Fruit fly (Drosophila melanogaster): ENCODE data around the gene LeuRS.

The LeuRS gene

dm6 chr2L:3475948-3476347, 38.5 kb downstream of the LeuRS start (continued):
- no peak for TF ChIP-seq CG2199 (GFP tag; IDR thresholded peaks at IDR 0.05)
- no peak for TF ChIP-seq CG11085 (GFP tag; IDR thresholded peaks at IDR 0.05)
- peak; percentile 77 for TF ChIP-seq CG11504 (tag; optimal IDR thresholded peaks at IDR 0.05)
- 0 out of 2 replicates have a peak, but pooled peaks have one; percentile 54 for TF ChIP-seq CG14441 (GFP tag; IDR thresholded peaks at IDR 0.05)
- no peak for TF ChIP-seq sens-2 (GFP tag; IDR thresholded peaks at IDR 0.05)
- TF ChIP-seq CG17359 (tag; optimal IDR thresholded peaks at IDR 0.05), result peak; percentile 52
- peak; percentile 74 for TF ChIP-seq NfI (GFP tag; optimal IDR thresholded peaks at IDR 0.05)
- peak; percentile 53 for TF ChIP-seq mam (GFP tag; optimal IDR thresholded peaks at IDR 0.05)
- no peak for TF ChIP-seq CG7928 (GFP tag; optimal IDR thresholded peaks at IDR 0.05)
- peak; percentile 81 for TF ChIP-seq CG34422 (GFP tag; IDR thresholded peaks at IDR 0.05)
- TF ChIP-seq CG31441 (GFP tag; IDR thresholded peaks at IDR 0.05), result peak; percentile 61
- peak; percentile 15 for TF ChIP-seq CG6683 (GFP tag; optimal IDR thresholded peaks at IDR 0.05)
- no peak for TF ChIP-seq ara (GFP tag; IDR thresholded peaks at IDR 0.05)
- no peak for TF ChIP-seq peb (GFP tag; IDR thresholded peaks at IDR 0.05)
- peak; percentile 30 for TF ChIP-seq odd (GFP tag; optimal IDR thresholded peaks at IDR 0.05)
- no peak for TF ChIP-seq fru (optimal IDR thresholded peaks at IDR 0.05)
- peak; percentile 10 for TF ChIP-seq CG4617 (GFP tag; optimal IDR thresholded peaks at IDR 0.05; ENCODE audit: borderline replicate concordance)
- TF ChIP-seq dysf (GFP tag; IDR thresholded peaks at IDR 0.05), result peak; percentile 83
- TF ChIP-seq zen (tag; optimal IDR thresholded peaks at IDR 0.05), result no peak
- peak; percentile 53 for TF ChIP-seq CG12155 (GFP tag; optimal IDR thresholded peaks at IDR 0.05)
- TF ChIP-seq CG3726 (GFP tag; IDR thresholded peaks at IDR 0.05), result 0 out of 3 replicates have a peak, but pooled peaks have one; percentile 18
- TF ChIP-seq sqz (GFP tag; optimal IDR thresholded peaks at IDR 0.05), result no peak
- TF ChIP-seq CG10321 (GFP tag; IDR thresholded peaks at IDR 0.05), result no peak
- no peak for TF ChIP-seq kni (GFP tag; optimal IDR thresholded peaks at IDR 0.05)
- TF ChIP-seq slou (GFP tag; optimal IDR thresholded peaks at IDR 0.05), result peak; percentile 50
- peak; percentile 53 for TF ChIP-seq CG8924 (tag; optimal IDR thresholded peaks at IDR 0.05)
- TF ChIP-seq HmgD (GFP tag; optimal IDR thresholded peaks at IDR 0.05), result no peak
- TF ChIP-seq CG3163 (GFP tag; optimal IDR thresholded peaks at IDR 0.05), result no peak
- no peak for TF ChIP-seq lbe (GFP tag; optimal IDR thresholded peaks at IDR 0.05)
- no peak for TF ChIP-seq CG7745 (tag; optimal IDR thresholded peaks at IDR 0.05)
- TF ChIP-seq Myb (GFP tag; optimal IDR thresholded peaks at IDR 0.05), result peak; percentile 24
- peak; percentile 5 for TF ChIP-seq Hand (GFP tag; optimal IDR thresholded peaks at IDR 0.05)
- TF ChIP-seq Pdp1 (GFP tag; optimal IDR thresholded peaks at IDR 0.05), result peak; percentile 43 to 52
- peak; percentile 18 for TF ChIP-seq en (GFP tag; optimal IDR thresholded peaks at IDR 0.05)
- peak; percentile 58; the same call in 2 of the 3 replicates for TF ChIP-seq Aef1 (GFP tag; IDR thresholded peaks at IDR 0.05)
- 0 out of 3 replicates have a peak, but pooled peaks have one; percentile 23 for TF ChIP-seq CG7357 (GFP tag; IDR thresholded peaks at IDR 0.05)
- no peak for TF ChIP-seq CG9876 (GFP tag; optimal IDR thresholded peaks at IDR 0.05)
- TF ChIP-seq mld (GFP tag; IDR thresholded peaks at IDR 0.05; ENCODE audit: partially characterized antibody), result no peak
- no peak for TF ChIP-seq CG33213 (GFP tag; optimal IDR thresholded peaks at IDR 0.05)
- peak in 1 of 3 experiments; percentile 7 for TF ChIP-seq lola (GFP tag; optimal IDR thresholded peaks at IDR 0.05)
- TF ChIP-seq CG9817 (tag; optimal IDR thresholded peaks at IDR 0.05), result peak; percentile 72
- peak; percentile 20; the same call in 1 of the 2 replicates for TF ChIP-seq onecut (GFP tag; IDR thresholded peaks at IDR 0.05)
- no peak for TF ChIP-seq Ets65A (GFP tag)
- peak; percentile 46; the same call in 1 of the 2 replicates for TF ChIP-seq al (GFP tag; IDR thresholded peaks at IDR 0.05)
- peak; percentile 4 for TF ChIP-seq Mad (GFP tag; optimal IDR thresholded peaks at IDR 0.05)
- TF ChIP-seq CG4820 (GFP tag; optimal IDR thresholded peaks at IDR 0.05), result peak; percentile 9
- no peak for TF ChIP-seq mirr (GFP tag; optimal IDR thresholded peaks at IDR 0.05)
- TF ChIP-seq tx (GFP tag; optimal IDR thresholded peaks at IDR 0.05), result no peak
- no peak for TF ChIP-seq CG16779 (GFP tag; IDR thresholded peaks at IDR 0.05)
- no peak for TF ChIP-seq gcm2 (GFP tag; optimal IDR thresholded peaks at IDR 0.05)
- TF ChIP-seq CG4730 (GFP tag; IDR thresholded peaks at IDR 0.05), result peak; percentile 35; the same call in 1 of the 2 replicates
- TF ChIP-seq dati (GFP tag; IDR thresholded peaks at IDR 0.05), result no peak
